Worm (Caenorhabditis elegans) whole organism, young adult: ENCODE results near the gene Y38E10A.3.

ENCODE experiments used
- B0261.1 ChIP-seq: sonication (generic microtip); optimal IDR thresholded peaks from 2 replicates; lab custom pipeline; 2016; ENCODE audit warnings: mild to moderate bottlenecking, missing genetic modification characterization, moderate library complexity, missing compliant biosample characterization
- F10E7.11 ChIP-seq: sonication (generic microtip); optimal IDR thresholded peaks from 2 replicates; lab custom pipeline; 2017; ENCODE audit warnings: mild to moderate bottlenecking, missing genetic modification characterization, moderate library complexity, missing compliant biosample characterization
- F23B12.7 ChIP-seq: sonication (generic microtip); optimal IDR thresholded peaks from 2 replicates; lab custom pipeline; 2017; ENCODE audit warnings: missing genetic modification characterization, mild to moderate bottlenecking, missing compliant biosample characterization, antibody characterized with exemption, moderate library complexity; ENCODE audit not compliant: insufficient read depth
- F33H1.4 ChIP-seq: fragments of 200-800 bp; sonication (Bioruptor generic); IDR thresholded peaks from 2 replicates; pipeline ENCODE4 v1.3.6; 2022; ENCODE audit warnings: missing genetic modification reagents, missing genetic modification characterization, missing compliant biosample characterization
- F49E8.2 ChIP-seq: sonication (generic microtip); optimal IDR thresholded peaks from 3 replicates; lab custom pipeline; 2017; ENCODE audit warnings: missing genetic modification characterization, mild to moderate bottlenecking, missing compliant biosample characterization, antibody characterized with exemption, moderate library complexity; ENCODE audit not compliant: insufficient read depth
- F55B11.4 ChIP-seq: sonication (generic microtip); optimal IDR thresholded peaks from 2 replicates; lab custom pipeline; 2016; ENCODE audit warnings: missing compliant biosample characterization, missing genetic modification characterization, borderline replicate concordance; ENCODE audit not compliant: insufficient read depth
- Y53G8AR.9 ChIP-seq: fragments of 200-800 bp; sonication (Bioruptor generic); conservative IDR thresholded peaks from 2 replicates; pipeline ENCODE4 v1.3.6; 2022; ENCODE audit warnings: missing genetic modification reagents, missing genetic modification characterization, missing compliant biosample characterization
- aptf-2 ChIP-seq: fragments of 200-800 bp; sonication (Bioruptor generic); conservative IDR thresholded peaks from 2 replicates; pipeline ENCODE4 v1.3.6; 2022; ENCODE audit warnings: missing genetic modification reagents, missing genetic modification characterization, missing compliant biosample characterization
- aptf-3 ChIP-seq: fragments of 200-800 bp; sonication (Bioruptor generic); IDR thresholded peaks from 2 replicates; pipeline ENCODE4 v1.3.6; 2022; ENCODE audit warnings: missing genetic modification characterization, missing compliant biosample characterization
- attf-3 ChIP-seq: fragments of 200-800 bp; sonication (Bioruptor generic); conservative IDR thresholded peaks from 2 replicates; pipeline ENCODE4 v1.3.6; 2022; ENCODE audit warnings: missing genetic modification reagents, missing genetic modification characterization, missing compliant biosample characterization
- ceh-27 ChIP-seq: fragments of 200-800 bp; sonication (Bioruptor generic); optimal IDR thresholded peaks from 2 replicates; lab custom pipeline; 2018; ENCODE audit warnings: mild to moderate bottlenecking, missing genetic modification characterization, moderate library complexity, missing compliant biosample characterization
- ceh-40 ChIP-seq: fragments of 200-800 bp; sonication (Bioruptor generic); IDR thresholded peaks from 2 replicates; pipeline ENCODE4 v1.3.6; 2022; ENCODE audit warnings: missing genetic modification characterization, missing compliant biosample characterization
- dox-1 ChIP-seq: fragments of 200-800 bp; sonication (Bioruptor generic); IDR thresholded peaks from 2 replicates; pipeline ENCODE4 v1.3.6; 2022; ENCODE audit warnings: missing genetic modification reagents, missing genetic modification characterization, missing compliant biosample characterization
- egl-18 ChIP-seq: fragments of 200-800 bp; sonication (Bioruptor generic); IDR thresholded peaks from 2 replicates; pipeline ENCODE4 v1.3.6; 2022; ENCODE audit warnings: missing genetic modification reagents, missing genetic modification characterization, missing compliant biosample characterization
- egl-44 ChIP-seq: fragments of 200-800 bp; sonication (Bioruptor generic); IDR thresholded peaks from 2 replicates; pipeline ENCODE4 v1.3.6; 2022; ENCODE audit warnings: missing genetic modification reagents, missing genetic modification characterization, missing compliant biosample characterization
- fkh-3 ChIP-seq: sonication (generic microtip); optimal IDR thresholded peaks from 2 replicates; lab custom pipeline; 2016; ENCODE audit warnings: mild to moderate bottlenecking, missing genetic modification characterization, missing compliant biosample characterization
- him-1 ChIP-seq: sonication (generic microtip); optimal IDR thresholded peaks from 2 replicates; lab custom pipeline; 2016; ENCODE audit warnings: missing genotype, missing genetic modification reagents, missing genetic modification characterization, missing compliant biosample characterization
- hlh-26 ChIP-seq: fragments of 200-800 bp; sonication (Bioruptor generic); conservative IDR thresholded peaks from 2 replicates; pipeline ENCODE4 v1.3.6; 2022; ENCODE audit warnings: missing genetic modification reagents, missing genetic modification characterization, missing compliant biosample characterization
- hmg-1.2 ChIP-seq: fragments of 200-800 bp; sonication (Bioruptor generic); IDR thresholded peaks from 2 replicates; pipeline ENCODE4 v1.3.6; 2022; ENCODE audit warnings: missing genetic modification reagents, missing genetic modification characterization, missing compliant biosample characterization
- hmg-20 ChIP-seq: fragments of 200-800 bp; sonication (Bioruptor generic); IDR thresholded peaks from 2 replicates; pipeline ENCODE4 v1.3.6; 2022; ENCODE audit warnings: missing genetic modification reagents, missing genetic modification characterization, missing compliant biosample characterization
- hsf-1 ChIP-seq: fragments of 200-800 bp; sonication (Bioruptor generic); IDR thresholded peaks from 2 replicates; pipeline ENCODE4 v1.3.6; 2022; ENCODE audit warnings: missing genetic modification reagents, missing genetic modification characterization, missing compliant biosample characterization
- lag-1 ChIP-seq: fragments of 200-800 bp; sonication (Bioruptor generic); IDR thresholded peaks from 2 replicates; pipeline ENCODE4 v1.3.6; 2022; ENCODE audit warnings: missing genetic modification reagents, missing genetic modification characterization, missing compliant biosample characterization
- lir-1 ChIP-seq: fragments of 200-800 bp; sonication (Bioruptor generic); conservative IDR thresholded peaks from 2 replicates; pipeline ENCODE4 v1.3.6; 2022; ENCODE audit warnings: missing genetic modification reagents, missing genetic modification characterization, missing compliant biosample characterization
- madf-10 ChIP-seq: sonication (generic microtip); optimal IDR thresholded peaks from 2 replicates; lab custom pipeline; 2016; ENCODE audit warnings: mild to moderate bottlenecking, missing genetic modification characterization, missing compliant biosample characterization
- madf-6 ChIP-seq: fragments of 200-800 bp; sonication (Bioruptor generic); IDR thresholded peaks from 2 replicates; pipeline ENCODE4 v1.3.6; 2022; ENCODE audit warnings: missing genetic modification reagents, missing genetic modification characterization, missing compliant biosample characterization
- madf-8 ChIP-seq: fragments of 200-800 bp; sonication (Bioruptor generic); conservative IDR thresholded peaks from 2 replicates; pipeline ENCODE4 v1.3.6; 2022; ENCODE audit warnings: missing genetic modification reagents, missing genetic modification characterization, missing compliant biosample characterization
- mcd-1 ChIP-seq: fragments of 200-800 bp; sonication (Bioruptor generic); IDR thresholded peaks from 2 replicates; pipeline ENCODE4 v1.3.6; 2022; ENCODE audit warnings: missing genetic modification reagents, missing genetic modification characterization, missing compliant biosample characterization
- nfyb-1 ChIP-seq: fragments of 200-800 bp; sonication (Bioruptor generic); IDR thresholded peaks from 2 replicates; pipeline ENCODE4 v1.3.6; 2022; ENCODE audit warnings: missing genetic modification reagents, missing genetic modification characterization, missing compliant biosample characterization
- pbrm-1 ChIP-seq: fragments of 200-800 bp; sonication (Bioruptor generic); IDR thresholded peaks from 2 replicates; pipeline ENCODE4 v1.3.6; 2022; ENCODE audit warnings: missing genetic modification reagents, missing genetic modification characterization, missing compliant biosample characterization
- rpc-1 ChIP-seq, 2 experiments: fragments of 150-350 bp in 1 of 2; sonication (generic microtip) in 1 of 2; optimal IDR thresholded peaks; 2 replicates each; lab custom pipeline; 2014 to 2018; ENCODE audit warnings: missing biosample characterization in 1 of 2, missing genetic modification characterization in 1 of 2, missing genetic modification reagents in 1 of 2, missing genotype in 1 of 2
- unc-62 ChIP-seq: fragments of 150-350 bp; optimal IDR thresholded peaks from 2 replicates; lab custom pipeline; 2014; ENCODE audit warnings: missing biosample characterization, missing genetic modification reagents, missing genetic modification characterization
- xnd-1 ChIP-seq: sonication (generic microtip); optimal IDR thresholded peaks from 2 replicates; lab custom pipeline; 2016; ENCODE audit warnings: missing genotype, missing genetic modification reagents, missing genetic modification characterization, missing compliant biosample characterization
- zfh-2 ChIP-seq: fragments of 200-800 bp; sonication (Bioruptor generic); conservative IDR thresholded peaks from 2 replicates; pipeline ENCODE4 v1.3.6; 2022; ENCODE audit warnings: missing genetic modification reagents, missing genetic modification characterization, missing compliant biosample characterization
- ztf-18 ChIP-seq: sonication (generic microtip); optimal IDR thresholded peaks from 2 replicates; lab custom pipeline; 2016; ENCODE audit warnings: missing genotype, mild to moderate bottlenecking, missing genetic modification characterization, missing compliant biosample characterization
- ztf-25 ChIP-seq: fragments of 200-800 bp; sonication (Bioruptor generic); IDR thresholded peaks from 2 replicates; pipeline ENCODE4 v1.3.6; 2022; ENCODE audit warnings: missing genetic modification reagents, missing genetic modification characterization, missing compliant biosample characterization
- ztf-6 ChIP-seq: fragments of 200-800 bp; sonication (Bioruptor generic); IDR thresholded peaks from 2 replicates; pipeline ENCODE4 v1.3.6; 2022; ENCODE audit warnings: missing genetic modification reagents, missing genetic modification characterization, missing compliant biosample characterization

Gene Y38E10A.3

ce11 chrII:12574668-12575067 is at the start of gene Y38E10A.3:
Y38E10A.3 (minus strand) TSS chrII:12574768.
- TF ChIP-seq hsf-1 (GFP tag; lab: Robert Waterston, UW) (no peak), ceh-40 (GFP tag; lab: Robert Waterston, UW) (no peak), hmg-20 (GFP tag; lab: Robert Waterston, UW) (no peak)

- TF ChIP-seq nfyb-1 (GFP tag; lab: Robert Waterston, UW) = no peak
- TF ChIP-seq ztf-6 = no peak
- TF ChIP-seq lir-1 (GFP tag; lab: Robert Waterston, UW) = no peak
- no peak for TF ChIP-seq B0261.1
- TF ChIP-seq hmg-1.2 (GFP tag; lab: Robert Waterston, UW) = no peak
- no peak for TF ChIP-seq ceh-27
- no peak for TF ChIP-seq madf-6 (GFP tag; lab: Robert Waterston, UW)
- no peak for TF ChIP-seq aptf-2
- no peak for TF ChIP-seq dox-1 (GFP tag; lab: Robert Waterston, UW)
- TF ChIP-seq lag-1 (GFP tag; lab: Robert Waterston, UW) = no peak
- TF ChIP-seq F23B12.7 (tag; lab: Kevin White, UChicago) = no peak
- no peak for TF ChIP-seq pbrm-1 (GFP tag; lab: Robert Waterston, UW)
- TF ChIP-seq rpc-1 (optimal IDR thresholded peaks at IDR 0.05; lab: Kevin White, UChicago) = no peak
- TF ChIP-seq rpc-1 (tag; optimal IDR thresholded peaks at IDR 0.05; lab: Kevin White, UChicago) = no peak
- no peak for TF ChIP-seq zfh-2 (GFP tag; lab: Robert Waterston, UW)
- no peak for TF ChIP-seq unc-62
- no peak for TF ChIP-seq aptf-3 (GFP tag; lab: Robert Waterston, UW)
- TF ChIP-seq fkh-3 (tag; lab: Kevin White, UChicago) = no peak
- no peak for TF ChIP-seq Y53G8AR.9 (GFP tag; lab: Robert Waterston, UW)
- TF ChIP-seq madf-10 (tag; lab: Kevin White, UChicago) = no peak
Measured at ce11 chrII:12622843-12623242, 48.3 kb upstream of the Y38E10A.3 start.

- TF ChIP-seq hmg-1.2 (GFP tag; lab: Robert Waterston, UW) (no peak), ztf-18 (tag; lab: Kevin White, UChicago) (no peak), him-1 (no peak), mcd-1 (no peak), attf-3 (no peak), F10E7.11 (tag; lab: Kevin White, UChicago) (no peak), F33H1.4 (GFP tag; lab: Robert Waterston, UW) (no peak), lag-1 (GFP tag; lab: Robert Waterston, UW) (no peak), egl-18 (GFP tag; lab: Robert Waterston, UW) (no peak), xnd-1 (tag; lab: Kevin White, UChicago) (no peak), egl-44 (GFP tag; lab: Robert Waterston, UW) (no peak), F49E8.2 (tag; lab: Kevin White, UChicago) (no peak), ztf-25 (GFP tag; lab: Robert Waterston, UW) (no peak), hlh-26 (GFP tag; lab: Robert Waterston, UW) (no peak), F55B11.4 (tag; lab: Kevin White, UChicago) (no peak), nfyb-1 (GFP tag; lab: Robert Waterston, UW) (no peak), madf-8 (no peak)
- TF ChIP-seq, all 124 proteins: peak for 0
Measured at ce11 chrII:12621908-12622566, 47.5 kb upstream of the Y38E10A.3 start, which contains the start of gene nspe-8. nspe-8 (minus strand) TSS chrII:12621958.
